Worm (Caenorhabditis elegans) whole organism, L4/young adult: Measurements from ENCODE around the gene tmed-13.

Experiments used
- W03F9.2 ChIP-seq: fragments of 150-350 bp; optimal IDR thresholded peaks from 2 replicates; lab custom pipeline; 2014; ENCODE audit warnings: missing biosample characterization, missing genetic modification characterization
- dao-5 ChIP-seq: sonication (generic microtip); optimal IDR thresholded peaks from 2 replicates; lab custom pipeline; 2016; ENCODE audit warnings: missing genotype, missing genetic modification characterization, moderate library complexity, missing compliant biosample characterization
- him-1 ChIP-seq: sonication (generic microtip); optimal IDR thresholded peaks from 2 replicates; lab custom pipeline; 2016; ENCODE audit warnings: missing genotype, missing genetic modification reagents, missing genetic modification characterization, missing compliant biosample characterization

tmed-13 gene

DNA sequence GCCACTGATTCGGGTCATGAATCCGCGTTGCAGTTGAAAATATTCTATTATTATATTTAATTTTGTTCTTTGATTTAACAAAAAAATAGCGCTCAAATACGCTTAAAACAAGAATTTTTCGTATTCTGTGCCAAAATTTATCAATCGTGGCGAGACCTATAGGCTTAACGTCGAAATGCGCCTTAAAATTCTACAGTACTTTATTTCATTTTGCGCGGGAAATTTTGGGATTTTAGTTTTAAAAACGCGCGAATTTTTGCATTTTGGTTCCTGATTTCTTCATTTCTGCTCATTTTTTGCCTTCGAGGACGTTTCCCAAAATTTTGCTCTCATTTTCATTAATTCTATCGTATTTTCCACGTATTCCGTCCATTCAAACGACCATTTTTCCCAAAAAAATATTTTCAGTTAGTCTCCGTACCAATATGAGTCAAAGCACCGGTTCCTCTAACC lies 50.0 kb downstream of the tmed-13 start, which contains the start of gene puf-11:
Gene puf-11 (plus strand): TSS at position 403 of the 453 bp plus-strand sequence.
- TF ChIP-seq W03F9.2 (tag; lab: Kevin White, UChicago) (no peak), him-1 (tag; lab: Kevin White, UChicago) (no peak), dao-5 (tag; lab: Kevin White, UChicago) (no peak)
